Fruit fly (Drosophila melanogaster): ENCODE results near the gene BomT3.

DNA sequence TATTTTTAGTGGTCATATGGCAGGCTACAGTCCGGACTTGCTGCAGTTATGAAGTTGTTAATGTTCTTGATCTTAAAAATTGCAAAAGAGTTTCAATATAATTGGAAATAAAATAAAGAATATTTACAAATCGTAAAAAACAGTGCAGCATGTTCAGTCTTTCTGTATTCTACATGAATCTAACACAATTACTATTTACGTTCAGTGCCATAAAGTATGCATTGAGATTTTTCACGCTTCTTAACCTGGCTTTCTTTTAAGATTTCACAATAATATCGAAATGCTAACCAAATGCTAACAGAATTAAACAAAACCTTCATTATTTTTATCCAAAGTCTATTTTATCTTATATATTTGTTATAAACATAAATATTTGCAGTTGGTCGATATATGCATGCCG, 13.6 kb downstream of the BomT3 start:
- TF ChIP-seq Ets96B (tag; optimal IDR thresholded peaks at IDR 0.05) (no peak), CG3919 (GFP tag; optimal IDR thresholded peaks at IDR 0.05) (no peak), Met (GFP tag; optimal IDR thresholded peaks at IDR 0.05) (no peak), dac (GFP tag; optimal IDR thresholded peaks at IDR 0.05) (no peak), CG16779 (tag; optimal IDR thresholded peaks at IDR 0.05) (no peak), lz (GFP tag; optimal IDR thresholded peaks at IDR 0.05) (no peak), vri (GFP tag; optimal IDR thresholded peaks at IDR 0.05) (no peak)
